Worm (Caenorhabditis elegans) whole organism, L4/young adult: ENCODE results near the gene srx-17.

ENCODE experiments used
- W03F9.2 ChIP-seq: fragments of 150-350 bp; optimal IDR thresholded peaks from 2 replicates; lab custom pipeline; 2014; ENCODE audit warnings: missing biosample characterization, missing genetic modification characterization
- dao-5 ChIP-seq: sonication (generic microtip); optimal IDR thresholded peaks from 2 replicates; lab custom pipeline; 2016; ENCODE audit warnings: missing genotype, missing genetic modification characterization, moderate library complexity, missing compliant biosample characterization
- him-1 ChIP-seq: sonication (generic microtip); optimal IDR thresholded peaks from 2 replicates; lab custom pipeline; 2016; ENCODE audit warnings: missing genotype, missing genetic modification reagents, missing genetic modification characterization, missing compliant biosample characterization

Gene srx-17

DNA sequence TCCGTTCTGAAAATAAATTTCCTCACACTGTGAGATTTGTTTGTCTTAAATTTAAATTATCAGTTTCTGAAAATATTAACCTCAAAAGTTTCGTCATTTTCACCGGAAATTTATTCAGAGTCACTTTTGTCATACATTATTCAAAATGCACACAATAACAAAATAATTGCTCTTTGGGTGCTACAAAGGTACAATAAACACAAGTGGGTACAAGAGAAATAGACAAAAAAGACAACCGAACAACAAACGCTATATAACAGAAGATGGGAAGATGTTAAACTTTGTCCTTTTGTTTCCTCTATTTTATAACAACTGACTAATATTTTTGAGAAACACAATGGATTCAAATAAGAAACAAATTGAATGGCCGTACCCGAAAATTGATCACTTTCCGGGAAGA, 28.5 kb downstream of the srx-17 start:
- TF ChIP-seq dao-5 (tag; lab: Kevin White, UChicago) (no peak), him-1 (tag; lab: Kevin White, UChicago) (no peak), W03F9.2 (no peak)

DNA sequence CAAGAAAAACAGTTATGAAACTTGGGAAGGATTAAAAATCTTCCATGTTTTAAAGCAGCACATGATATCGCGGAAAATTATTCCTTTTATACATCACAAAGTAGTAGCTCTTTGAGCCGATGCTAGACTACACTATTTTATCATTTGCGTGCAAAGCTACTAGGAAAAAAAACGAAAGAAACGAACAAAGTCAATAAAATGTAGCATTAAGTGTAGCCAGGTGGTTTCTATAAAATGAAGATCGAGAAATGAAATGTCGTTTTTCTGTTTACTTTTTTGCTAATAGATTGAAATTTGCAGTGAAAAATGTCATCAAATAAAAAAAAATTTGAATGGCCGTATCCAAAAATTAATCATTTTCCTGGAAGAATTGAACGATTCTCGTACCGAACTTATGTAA, 31.9 kb downstream of the srx-17 start, which contains the start of gene cpt-5:
TSS of gene cpt-5 (plus strand) at position 301 of the 400 bp plus-strand sequence.
- no peak for TF ChIP-seq dao-5 (tag; lab: Kevin White, UChicago)
- TF ChIP-seq W03F9.2, result no peak
- no peak for TF ChIP-seq him-1 (tag; lab: Kevin White, UChicago)

DNA sequence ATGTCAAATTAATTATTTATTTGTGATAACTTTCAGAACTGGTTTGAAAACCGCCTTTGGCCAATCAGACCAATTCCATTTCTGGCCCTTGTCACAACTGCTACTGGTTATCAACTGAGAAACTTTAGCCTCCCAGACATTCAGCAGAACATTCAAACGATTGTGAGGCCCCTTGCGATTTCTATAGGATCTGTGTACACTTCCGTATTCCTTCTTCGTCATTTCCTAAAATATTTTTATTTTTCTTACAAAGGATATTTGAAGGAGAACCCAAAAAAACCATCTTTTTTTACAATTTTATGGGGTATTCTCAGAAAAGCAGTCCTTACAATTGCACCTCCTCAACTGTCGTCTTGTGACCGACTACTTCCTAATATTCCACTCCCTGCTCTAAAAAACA, 32.3 kb downstream of the srx-17 start:
- TF ChIP-seq dao-5 (tag; lab: Kevin White, UChicago), result no peak

DNA sequence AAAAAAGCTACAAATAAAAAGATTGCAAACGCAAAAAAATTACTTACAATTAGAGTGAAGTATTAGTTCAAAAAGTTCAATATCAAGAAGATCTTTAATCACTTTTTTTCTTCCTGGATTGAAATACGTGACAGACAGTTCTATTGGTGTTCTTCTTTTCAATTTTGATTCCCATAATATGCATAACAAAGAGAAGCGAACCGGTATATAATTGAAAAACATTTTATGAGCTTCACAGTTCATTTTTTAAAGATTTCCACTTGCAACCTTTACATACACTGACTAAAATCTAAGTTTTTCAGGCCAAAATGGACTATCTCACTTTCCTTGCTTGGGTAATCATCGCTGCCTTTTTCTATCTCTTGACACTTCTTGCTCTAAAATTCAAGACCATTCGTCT, 35.5 kb downstream of the srx-17 start, which contains the start of gene T22G5.1:
TSS of gene T22G5.1 (plus strand) at position 301 of the 400 bp plus-strand sequence.
- TF ChIP-seq him-1 (tag; lab: Kevin White, UChicago), result no peak
- TF ChIP-seq W03F9.2, result no peak
- TF ChIP-seq dao-5 (tag; lab: Kevin White, UChicago), result no peak

DNA sequence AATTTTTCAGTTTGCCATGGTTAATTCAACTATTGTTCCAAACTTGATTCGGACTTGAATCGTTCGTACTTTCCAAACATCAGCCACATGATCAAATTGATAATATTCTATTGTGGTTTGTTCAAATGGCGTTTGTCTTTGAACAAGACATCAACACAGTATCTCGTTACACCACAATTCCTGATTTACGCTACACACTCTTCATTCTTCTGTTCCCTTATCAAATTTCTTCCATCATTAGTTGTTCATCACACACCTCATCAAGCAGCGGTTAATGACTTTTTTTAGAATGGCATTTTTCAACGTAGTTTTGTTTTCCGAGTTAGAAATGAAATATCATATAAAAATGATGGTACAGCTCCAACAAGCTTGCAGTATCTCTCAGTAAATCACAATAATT, 37.2 kb downstream of the srx-17 start:
- TF ChIP-seq W03F9.2, result no peak
- no peak for TF ChIP-seq dao-5 (tag; lab: Kevin White, UChicago)
- no peak for TF ChIP-seq him-1 (tag; lab: Kevin White, UChicago)

DNA sequence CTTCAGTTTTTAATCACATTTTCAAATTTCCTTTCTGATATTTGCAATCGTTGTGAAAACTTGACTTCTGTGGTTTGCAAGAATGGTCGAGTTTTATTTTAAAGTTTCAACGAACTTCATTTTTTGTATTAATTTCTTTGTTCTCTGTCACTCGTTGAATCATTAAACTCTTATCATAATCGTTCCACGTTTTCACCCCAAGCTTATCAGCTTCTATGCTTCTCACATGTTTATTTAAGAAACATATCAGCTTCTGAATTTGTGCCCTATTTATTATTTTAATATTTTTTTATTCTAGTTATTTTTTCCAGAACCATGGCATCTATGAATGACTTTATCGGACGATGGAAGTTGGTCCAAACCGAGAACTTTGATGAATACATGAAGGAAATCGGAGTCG, 38.2 kb downstream of the srx-17 start, which contains the start of gene lbp-7:
TSS of gene lbp-7 (plus strand) at position 312 of the 400 bp plus-strand sequence.
- TF ChIP-seq dao-5 (tag; lab: Kevin White, UChicago) (no peak), W03F9.2 (no peak), him-1 (tag; lab: Kevin White, UChicago) (no peak)

DNA sequence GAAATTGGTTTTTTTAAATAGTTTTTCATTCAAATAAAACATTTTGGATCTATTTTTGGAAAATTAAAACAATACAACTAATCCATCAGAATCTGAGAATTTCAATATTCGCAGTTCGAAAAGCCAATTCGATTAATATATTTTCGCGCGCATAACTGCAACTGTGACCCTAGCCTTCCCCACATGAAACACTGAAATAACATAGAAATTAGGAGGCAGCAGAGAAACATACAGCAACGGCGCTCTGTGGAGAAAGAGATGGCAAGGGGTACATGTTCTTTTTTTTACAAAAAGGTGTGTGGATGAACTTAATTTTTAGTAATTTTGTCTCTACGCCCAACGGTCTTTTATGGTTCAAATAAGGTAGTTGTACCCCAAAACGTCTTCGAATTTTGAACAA, 39.2 kb downstream of the srx-17 start:
- TF ChIP-seq W03F9.2 (no peak), dao-5 (tag; lab: Kevin White, UChicago) (no peak), him-1 (tag; lab: Kevin White, UChicago) (no peak)

DNA sequence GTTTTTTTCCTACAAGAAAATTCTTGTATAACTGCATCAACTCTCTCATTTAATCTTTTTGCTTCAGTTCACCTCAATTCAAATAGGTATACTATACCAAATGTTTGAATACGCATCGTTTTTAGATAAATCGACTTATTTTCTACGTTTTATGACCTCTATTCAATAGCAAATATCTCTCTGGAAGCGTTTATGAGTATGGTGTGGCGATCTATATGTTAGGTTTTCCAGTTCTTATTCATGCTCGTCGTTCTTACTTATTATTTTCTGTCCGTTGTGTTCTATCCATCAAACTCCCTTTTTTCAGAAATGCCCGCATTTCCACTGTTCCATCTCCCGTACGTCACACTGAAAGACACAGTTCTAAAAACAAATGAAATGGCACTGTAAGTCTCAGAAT, 39.6 kb downstream of the srx-17 start, which contains the start of gene T22G5.3:
TSS of gene T22G5.3 (plus strand) at position 301 of the 400 bp plus-strand sequence.
- TF ChIP-seq him-1 (tag; lab: Kevin White, UChicago) (no peak), dao-5 (tag; lab: Kevin White, UChicago) (no peak), W03F9.2 (no peak)

DNA sequence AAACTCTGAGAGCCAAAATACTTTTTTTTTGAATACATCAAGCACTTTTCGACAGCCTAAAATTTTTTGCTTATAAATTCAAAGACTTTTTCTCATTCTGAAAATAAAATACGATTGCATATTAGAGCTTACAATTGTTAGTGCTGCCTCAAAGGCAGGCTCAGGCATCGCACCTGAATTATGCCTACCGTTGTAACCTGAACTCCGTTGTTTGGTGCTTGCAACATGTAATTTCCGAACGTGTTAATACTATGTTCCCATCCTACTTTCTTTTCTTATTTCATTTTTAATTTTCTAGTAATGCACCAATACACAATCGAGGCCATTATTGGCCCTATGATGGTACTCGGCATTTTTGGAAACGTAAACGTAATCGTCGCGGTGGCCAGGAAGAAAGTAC, 46.3 kb downstream of the srx-17 start, which contains the start of gene srsx-19:
TSS of gene srsx-19 (plus strand) at position 301 of the 400 bp plus-strand sequence.
- TF ChIP-seq W03F9.2, result no peak

DNA sequence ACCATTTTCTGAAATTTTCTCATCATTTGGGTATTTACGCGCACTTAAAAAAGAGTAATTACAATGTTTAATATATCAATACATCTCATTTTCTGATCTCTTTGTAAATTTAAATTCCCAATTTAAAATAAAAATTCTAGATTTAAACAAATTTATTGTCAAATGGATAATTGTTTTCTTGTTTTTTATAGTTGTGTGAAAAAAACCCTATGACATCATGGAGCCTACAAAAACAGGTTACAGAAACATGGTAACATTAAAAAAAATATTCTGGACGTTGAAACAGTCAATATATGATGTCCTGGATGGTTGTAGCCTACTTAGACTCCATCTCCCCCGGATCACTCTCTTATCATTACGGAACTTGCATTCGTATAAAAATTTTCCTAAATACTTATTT, 48.5 kb downstream of the srx-17 start, which contains the start of gene spp-12:
TSS of gene spp-12 (plus strand) at position 301 of the 400 bp plus-strand sequence.
- TF ChIP-seq dao-5 (tag; lab: Kevin White, UChicago) (no peak), W03F9.2 (no peak), him-1 (tag; lab: Kevin White, UChicago) (no peak)

DNA sequence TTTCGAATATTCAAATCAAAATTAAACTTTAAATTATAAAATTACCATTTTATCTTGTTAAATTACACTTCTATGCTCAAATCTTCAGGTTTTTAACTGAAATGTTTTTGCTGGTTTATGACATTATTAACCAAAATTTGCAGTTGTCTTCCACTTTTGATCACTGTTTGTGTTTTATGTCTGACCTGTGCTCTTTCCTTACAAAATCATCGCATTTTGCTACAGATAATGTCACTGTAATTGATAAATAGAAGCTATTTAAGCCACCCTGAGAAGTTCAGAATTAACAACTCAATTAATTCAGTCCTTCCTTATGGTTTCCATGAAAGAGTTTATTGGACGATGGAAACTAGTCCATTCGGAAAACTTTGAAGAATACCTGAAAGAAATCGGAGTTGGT, 49.5 kb downstream of the srx-17 start, which contains the start of gene lbp-8:
TSS of gene lbp-8 (plus strand) at position 301 of the 400 bp plus-strand sequence.
- TF ChIP-seq dao-5 (tag; lab: Kevin White, UChicago) (no peak), W03F9.2 (no peak), him-1 (tag; lab: Kevin White, UChicago) (no peak)

DNA sequence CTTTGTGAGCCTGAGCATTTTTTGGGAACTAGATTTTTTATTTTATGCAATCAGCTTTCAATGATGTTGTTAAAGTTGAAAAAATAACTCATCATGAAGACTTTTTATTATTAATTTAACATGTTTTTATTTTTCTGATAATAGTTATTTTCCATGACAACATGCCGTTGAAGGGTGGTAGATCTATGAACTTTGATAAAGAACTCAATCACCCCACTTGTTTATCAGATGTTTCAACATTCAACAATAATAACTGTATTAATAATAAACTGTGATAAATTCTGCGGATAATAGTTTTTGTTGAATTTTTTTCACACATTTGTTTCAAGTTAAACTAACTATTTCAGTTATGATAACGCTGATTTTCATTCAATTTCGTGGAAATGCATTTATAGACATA, 50.5 kb downstream of the srx-17 start:
- peak; percentile 12 for TF ChIP-seq W03F9.2
- no peak for TF ChIP-seq dao-5 (tag; lab: Kevin White, UChicago)
